Worm (Caenorhabditis elegans) whole organism, mixed stage, embryonic: ENCODE data around the gene mnp-1.

Source experiments
- nhr-28 ChIP-seq: fragments of 150-350 bp; optimal IDR thresholded peaks from 2 replicates; lab custom pipeline; 2014; ENCODE audit warnings: missing biosample characterization, missing genetic modification characterization
- unc-62 ChIP-seq: fragments of 150-350 bp; optimal IDR thresholded peaks from 2 replicates; lab custom pipeline; 2014; ENCODE audit warnings: missing biosample characterization, missing genetic modification reagents, missing genetic modification characterization

ce11 chrIII:4309303-4309702, 47.1 kb upstream of the mnp-1 start:
- no peak for TF ChIP-seq nhr-28 (tag; lab: Kevin White, UChicago)
- no peak for TF ChIP-seq unc-62 (GFP tag; lab: Kevin White, UChicago)
